Fruit fly (Drosophila melanogaster) whole organism, prepupa: ENCODE results near the gene CG33688.

Experiments used
- Blimp-1 ChIP-seq: fragments of 200-800 bp; sonication (Bioruptor generic); optimal IDR thresholded peaks from 3 replicates; lab custom pipeline; 2017; ENCODE audit warnings: missing biosample characterization, missing genetic modification characterization, mild to moderate bottlenecking, moderate library complexity, missing genetic modification reagents
- CG10631 ChIP-seq: fragments of 200-800 bp; sonication (Bioruptor generic); optimal IDR thresholded peaks from 2 replicates; lab custom pipeline; 2016; ENCODE audit warnings: missing biosample characterization, missing genetic modification characterization
- CG11294 ChIP-seq: fragments of 200-800 bp; sonication (Bioruptor generic); IDR thresholded peaks from 2 replicates; pipeline ENCODE4 v1.3.6; 2022; ENCODE audit warnings: missing biosample characterization, missing genetic modification characterization
- CG11762 ChIP-seq: fragments of 200-800 bp; sonication (Bioruptor generic); optimal IDR thresholded peaks from 3 replicates; lab custom pipeline; 2016; ENCODE audit warnings: missing biosample characterization, missing genetic modification characterization; ENCODE audit not compliant: insufficient read depth
- CG11902 ChIP-seq: fragments of 200-800 bp; sonication (Bioruptor generic); optimal IDR thresholded peaks from 3 replicates; lab custom pipeline; 2016; ENCODE audit warnings: missing biosample characterization, missing genetic modification characterization
- CG15336 ChIP-seq: fragments of 200-800 bp; sonication (Bioruptor generic); IDR thresholded peaks from 2 replicates; pipeline ENCODE4 v1.3.6; 2022; ENCODE audit warnings: missing biosample characterization, missing genetic modification characterization
- CG16779 ChIP-seq: fragments of 200-800 bp; sonication (Bioruptor generic); optimal IDR thresholded peaks from 3 replicates; lab custom pipeline; 2017; ENCODE audit warnings: missing biosample characterization, mild to moderate bottlenecking, missing genetic modification characterization
- CG3032 ChIP-seq: fragments of 200-800 bp; optimal IDR thresholded peaks from 2 replicates; lab custom pipeline; 2019; ENCODE audit warnings: missing biosample characterization, mild to moderate bottlenecking, missing genetic modification characterization, moderate library complexity
- CG31627 ChIP-seq: fragments of 200-800 bp; sonication (Bioruptor generic); optimal IDR thresholded peaks from 3 replicates; lab custom pipeline; 2016; ENCODE audit warnings: missing biosample characterization, missing genetic modification characterization
- CG32006 ChIP-seq: fragments of 200-800 bp; sonication (Bioruptor generic); optimal IDR thresholded peaks from 3 replicates; lab custom pipeline; 2017; ENCODE audit warnings: missing biosample characterization, mild to moderate bottlenecking, missing genetic modification characterization
- CG34406 ChIP-seq: fragments of 200-800 bp; sonication (Bioruptor generic); optimal IDR thresholded peaks from 3 replicates; lab custom pipeline; 2016; ENCODE audit warnings: missing biosample characterization, missing genetic modification characterization
- CG3919 ChIP-seq: fragments of 200-800 bp; sonication (Bioruptor generic); optimal IDR thresholded peaks from 3 replicates; lab custom pipeline; 2016; ENCODE audit warnings: missing biosample characterization, missing genetic modification characterization
- CG4318 ChIP-seq: fragments of 200-800 bp; sonication (Bioruptor generic); optimal IDR thresholded peaks from 3 replicates; lab custom pipeline; 2017; ENCODE audit warnings: missing biosample characterization, mild to moderate bottlenecking, missing genetic modification characterization
- CG6163 ChIP-seq: fragments of 200-800 bp; sonication (Bioruptor generic); IDR thresholded peaks from 3 replicates; pipeline ENCODE4 v1.3.6; 2022; ENCODE audit warnings: missing biosample characterization, missing genetic modification characterization
- CG6276 ChIP-seq: fragments of 200-800 bp; sonication (Bioruptor generic); optimal IDR thresholded peaks from 2 replicates; lab custom pipeline; 2017; ENCODE audit warnings: missing biosample characterization, mild to moderate bottlenecking, missing genetic modification characterization
- CG6808 ChIP-seq: fragments of 200-800 bp; sonication (Bioruptor generic); optimal IDR thresholded peaks from 3 replicates; lab custom pipeline; 2017; ENCODE audit warnings: missing biosample characterization, missing genetic modification characterization, mild to moderate bottlenecking, moderate library complexity, missing genetic modification reagents
- CG7368 ChIP-seq: fragments of 200-800 bp; sonication (Bioruptor generic); optimal IDR thresholded peaks from 3 replicates; lab custom pipeline; 2016; ENCODE audit warnings: missing biosample characterization, missing genetic modification characterization
- CG8119 ChIP-seq: fragments of 200-800 bp; sonication (Bioruptor generic); IDR thresholded peaks from 3 replicates; pipeline ENCODE4 v1.3.6; 2022; ENCODE audit warnings: missing biosample characterization, missing genetic modification characterization
- CG8319 ChIP-seq: fragments of 200-800 bp; sonication (Bioruptor generic); optimal IDR thresholded peaks from 3 replicates; lab custom pipeline; 2016; ENCODE audit warnings: missing biosample characterization, missing genetic modification characterization
- CG8632 ChIP-seq: fragments of 200-800 bp; sonication (Bioruptor generic); optimal IDR thresholded peaks from 3 replicates; lab custom pipeline; 2016; ENCODE audit warnings: missing biosample characterization, missing genetic modification characterization
- CG9139 ChIP-seq: fragments of 200-800 bp; sonication (Bioruptor generic); optimal IDR thresholded peaks from 3 replicates; lab custom pipeline; 2017; ENCODE audit warnings: missing biosample characterization, mild to moderate bottlenecking, missing genetic modification characterization
- Eip75B ChIP-seq: fragments of 200-800 bp; sonication (Bioruptor generic); optimal IDR thresholded peaks from 3 replicates; lab custom pipeline; 2016; ENCODE audit warnings: missing biosample characterization, missing genetic modification characterization
- Eip78C ChIP-seq: fragments of 200-800 bp; sonication (Bioruptor generic); peaks from one replicate; lab custom pipeline; 2016; ENCODE audit warnings: missing biosample characterization, missing genetic modification characterization
- Eip93F ChIP-seq: fragments of 200-800 bp; sonication (Bioruptor generic); optimal IDR thresholded peaks from 2 replicates; lab custom pipeline; 2016; ENCODE audit warnings: missing biosample characterization, mild to moderate bottlenecking, missing genetic modification characterization
- Ets21C ChIP-seq: fragments of 200-800 bp; sonication (Bioruptor generic); optimal IDR thresholded peaks from 3 replicates; lab custom pipeline; 2016; ENCODE audit warnings: missing biosample characterization, missing genetic modification characterization
- Ets96B ChIP-seq: fragments of 200-800 bp; optimal IDR thresholded peaks from 2 replicates; lab custom pipeline; 2019; ENCODE audit warnings: missing biosample characterization, mild to moderate bottlenecking, missing genetic modification characterization, moderate library complexity
- Gug ChIP-seq: fragments of 200-800 bp; sonication (Bioruptor generic); IDR thresholded peaks from 2 replicates; pipeline ENCODE4 v1.3.6; 2022; ENCODE audit warnings: missing biosample characterization, missing genetic modification characterization
- Hr38 ChIP-seq: sonication (Bioruptor generic); optimal IDR thresholded peaks from 2 replicates; lab custom pipeline; 2016; ENCODE audit warnings: missing biosample characterization, missing genetic modification characterization
- Lpt ChIP-seq: fragments of 200-800 bp; sonication (Bioruptor generic); optimal IDR thresholded peaks from 3 replicates; lab custom pipeline; 2016; ENCODE audit warnings: missing biosample characterization, missing genetic modification characterization
- Met ChIP-seq: fragments of 200-800 bp; sonication (Bioruptor generic); optimal IDR thresholded peaks from 3 replicates; lab custom pipeline; 2016; ENCODE audit warnings: missing biosample characterization, missing genetic modification characterization
- Smox ChIP-seq: fragments of 200-800 bp; sonication (Bioruptor generic); optimal IDR thresholded peaks from 3 replicates; lab custom pipeline; 2016; ENCODE audit warnings: missing biosample characterization, missing genetic modification characterization
- Sox102F ChIP-seq: fragments of 200-800 bp; sonication (Bioruptor generic); optimal IDR thresholded peaks from 2 replicates; lab custom pipeline; 2016; ENCODE audit warnings: missing biosample characterization, mild to moderate bottlenecking, missing genetic modification characterization
- Sox14 ChIP-seq: fragments of 200-800 bp; sonication (Bioruptor generic); optimal IDR thresholded peaks from 3 replicates; lab custom pipeline; 2016; ENCODE audit warnings: missing biosample characterization, missing genetic modification characterization
- Sox15 ChIP-seq: fragments of 200-800 bp; sonication (Bioruptor generic); optimal IDR thresholded peaks from 3 replicates; lab custom pipeline; 2016; ENCODE audit warnings: missing biosample characterization, missing genetic modification characterization
- achi ChIP-seq: fragments of 200-800 bp; sonication (Bioruptor generic); optimal IDR thresholded peaks from 3 replicates; lab custom pipeline; 2016; ENCODE audit warnings: missing biosample characterization, missing genetic modification characterization
- dac ChIP-seq: fragments of 200-800 bp; sonication (Bioruptor generic); optimal IDR thresholded peaks from 2 replicates; lab custom pipeline; 2017; ENCODE audit warnings: missing biosample characterization, mild to moderate bottlenecking, missing genetic modification characterization
- eg ChIP-seq: fragments of 200-800 bp; sonication (Bioruptor generic); IDR thresholded peaks from 3 replicates; pipeline ENCODE4 v1.3.6; 2022; ENCODE audit warnings: missing biosample characterization, missing genetic modification characterization
- esn ChIP-seq: fragments of 200-800 bp; sonication (Bioruptor generic); optimal IDR thresholded peaks from 2 replicates; lab custom pipeline; 2016; ENCODE audit warnings: missing biosample characterization, mild to moderate bottlenecking, missing genetic modification characterization, moderate library complexity
- fd59A ChIP-seq: fragments of 200-800 bp; sonication (Bioruptor generic); optimal IDR thresholded peaks from 2 replicates; lab custom pipeline; 2017; ENCODE audit warnings: missing biosample characterization, mild to moderate bottlenecking, missing genetic modification characterization, missing genetic modification reagents
- fkh ChIP-seq: fragments of 200-800 bp; sonication (Bioruptor generic); optimal IDR thresholded peaks from 3 replicates; lab custom pipeline; 2017; ENCODE audit warnings: missing biosample characterization, mild to moderate bottlenecking, missing genetic modification characterization, moderate library complexity
- net ChIP-seq: fragments of 200-800 bp; sonication (Bioruptor generic); optimal IDR thresholded peaks from 3 replicates; lab custom pipeline; 2016; ENCODE audit warnings: missing biosample characterization, missing genetic modification characterization
- pdm3 ChIP-seq: fragments of 200-800 bp; sonication (Bioruptor generic); optimal IDR thresholded peaks from 3 replicates; lab custom pipeline; 2016; ENCODE audit warnings: missing biosample characterization, missing genetic modification characterization
- salr ChIP-seq, 2 experiments: fragments of 200-800 bp; sonication (Bioruptor generic); optimal IDR thresholded peaks; 3 replicates each; lab custom pipeline; 2016 to 2018; ENCODE audit warnings: missing biosample characterization in 2 of 2, missing genetic modification characterization in 2 of 2, mild to moderate bottlenecking in 1 of 2
- spab ChIP-seq: fragments of 200-800 bp; sonication (Bioruptor generic); optimal IDR thresholded peaks from 2 replicates; lab custom pipeline; 2017; ENCODE audit warnings: missing biosample characterization, mild to moderate bottlenecking, missing genetic modification characterization, missing genetic modification reagents
- ss ChIP-seq, 2 experiments: fragments of 200-800 bp; sonication (Bioruptor generic); optimal IDR thresholded peaks; 2 replicates in 1 of 2; 3 replicates in 1 of 2; lab custom pipeline; 2017 to 2018; ENCODE audit warnings: mild to moderate bottlenecking in 2 of 2, missing biosample characterization in 2 of 2, missing genetic modification characterization in 2 of 2, moderate library complexity in 1 of 2
- vri ChIP-seq: fragments of 200-800 bp; sonication (Bioruptor generic); optimal IDR thresholded peaks from 3 replicates; lab custom pipeline; 2016; ENCODE audit warnings: missing biosample characterization, mild to moderate bottlenecking, missing genetic modification characterization

The CG33688 gene

DNA sequence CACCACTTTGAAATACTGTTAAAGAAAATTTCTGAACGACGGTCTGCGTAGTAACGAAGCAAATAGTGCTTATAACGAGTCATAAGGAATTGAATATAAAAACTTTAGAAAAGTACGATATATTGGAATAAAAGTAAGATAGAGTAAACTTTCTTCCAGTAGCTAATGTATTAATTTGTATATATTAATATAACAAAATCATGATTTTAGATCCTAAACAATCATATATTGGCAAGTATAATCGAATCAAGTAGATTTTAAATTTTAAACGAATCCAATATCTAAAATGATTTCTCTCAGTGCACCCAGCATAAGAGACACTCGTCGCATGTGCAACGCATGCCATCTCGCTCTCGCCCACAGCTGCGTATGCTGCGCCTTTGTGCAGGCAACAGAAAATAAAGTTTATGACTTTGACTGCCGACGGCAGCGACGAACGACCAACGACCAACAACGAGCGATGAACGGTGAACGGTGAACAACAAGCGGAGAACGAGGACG lies 17.6 kb upstream of the CG33688 start (continued):
- peak; percentile 57 for TF ChIP-seq Gug
- TF ChIP-seq Hr38 (GFP tag; lab: Kevin White, UChicago), result no peak
- peak; percentile 75 for TF ChIP-seq CG15336 (GFP tag; lab: Robert Waterston, UW)
- TF ChIP-seq Blimp-1, result peak; percentile 50
- TF ChIP-seq vri, result peak; percentile 38
- no peak for TF ChIP-seq dac (GFP tag; lab: Kevin White, UChicago)
- TF ChIP-seq spab, result peak; percentile 88
- peak; percentile 53 for TF ChIP-seq Sox102F (GFP tag; lab: Kevin White, UChicago)
- peak; percentile 97 for TF ChIP-seq Eip78C (GFP tag; lab: Kevin White, UChicago)
- TF ChIP-seq CG6276 (GFP tag; lab: Kevin White, UChicago), result peak; percentile 71
- TF ChIP-seq Eip75B (GFP tag; lab: Kevin White, UChicago), result peak; percentile 51
- peak; percentile 84 for TF ChIP-seq CG7368 (GFP tag; lab: Kevin White, UChicago)
- TF ChIP-seq Smox (GFP tag; lab: Kevin White, UChicago), result peak; percentile 52
- peak; percentile 55 for TF ChIP-seq CG8632 (GFP tag; lab: Kevin White, UChicago)

dm6 chr3L:16182633-16183462 lies 16.2 kb upstream of the CG33688 start:
- peak; percentile 18 for TF ChIP-seq fd59A (GFP tag; lab: Kevin White, UChicago)
- peak; percentile 36 for TF ChIP-seq CG10631 (GFP tag; lab: Kevin White, UChicago)
- peak; percentile 57 for TF ChIP-seq CG34406
- TF ChIP-seq CG9139 (GFP tag; lab: Kevin White, UChicago), result no peak
- no peak for TF ChIP-seq CG6808 (GFP tag; lab: Kevin White, UChicago)
- no peak for TF ChIP-seq CG11902
- TF ChIP-seq Sox102F (GFP tag; lab: Kevin White, UChicago), result peak; percentile 62
- TF ChIP-seq CG11294, result no peak
- no peak for TF ChIP-seq Lpt (GFP tag; lab: Kevin White, UChicago)
- no peak for TF ChIP-seq CG32006 (GFP tag; lab: Kevin White, UChicago)
- TF ChIP-seq CG16779 (tag; lab: Kevin White, UChicago), result no peak
- peak; percentile 23 for TF ChIP-seq vri
- TF ChIP-seq CG15336 (GFP tag; lab: Robert Waterston, UW), result no peak
- peak; percentile 29 for TF ChIP-seq Ets21C (GFP tag; lab: Kevin White, UChicago)
- peak in 1 of 2 experiments; percentile 9 for TF ChIP-seq salr (GFP tag; optimal IDR thresholded peaks at IDR 0.05; lab: Kevin White, UChicago)
- peak; percentile 10 for TF ChIP-seq net
- TF ChIP-seq fkh (GFP tag; lab: Kevin White, UChicago), result no peak
- no peak for TF ChIP-seq Eip93F (GFP tag; lab: Kevin White, UChicago)
- peak in 1 of 2 experiments; percentile 14 for TF ChIP-seq ss (GFP tag; optimal IDR thresholded peaks at IDR 0.05; lab: Kevin White, UChicago)
- TF ChIP-seq esn (GFP tag; lab: Kevin White, UChicago), result peak; percentile 72
- TF ChIP-seq CG3919 (GFP tag; lab: Kevin White, UChicago), result peak; percentile 32
- TF ChIP-seq CG8319, result no peak
- peak; percentile 48 for TF ChIP-seq CG31627
- TF ChIP-seq dac (GFP tag; lab: Kevin White, UChicago), result no peak
- TF ChIP-seq Met (GFP tag; lab: Kevin White, UChicago), result peak; percentile 76
- TF ChIP-seq Smox (GFP tag; lab: Kevin White, UChicago), result peak; percentile 65
- no peak for TF ChIP-seq CG7368 (GFP tag; lab: Kevin White, UChicago)
- peak; percentile 50 for TF ChIP-seq pdm3 (GFP tag; lab: Kevin White, UChicago)
- TF ChIP-seq CG6163, result no peak
- peak; percentile 33 for TF ChIP-seq Ets96B (tag; lab: Kevin White, UChicago)
- TF ChIP-seq Sox15, result peak; percentile 42
- no peak for TF ChIP-seq eg (GFP tag; lab: Robert Waterston, UW)
- peak; percentile 69 for TF ChIP-seq CG8632 (GFP tag; lab: Kevin White, UChicago)
- TF ChIP-seq Hr38 (GFP tag; lab: Kevin White, UChicago), result no peak
- no peak for TF ChIP-seq CG6276 (GFP tag; lab: Kevin White, UChicago)
- no peak for TF ChIP-seq CG3032
- TF ChIP-seq Eip78C (GFP tag; lab: Kevin White, UChicago), result peak; percentile 89
- TF ChIP-seq CG4318 (GFP tag; lab: Kevin White, UChicago), result no peak
- TF ChIP-seq spab, result peak; percentile 15
- no peak for TF ChIP-seq CG8119 (GFP tag; lab: Robert Waterston, UW)
- peak; percentile 45 for TF ChIP-seq achi
- peak; percentile 31 for TF ChIP-seq Sox14 (GFP tag; lab: Kevin White, UChicago)
- TF ChIP-seq CG11762 (GFP tag; lab: Kevin White, UChicago), result peak; percentile 28
